Fruit fly (Drosophila melanogaster): ENCODE results near the gene CG7142.

CG7142 gene

DNA sequence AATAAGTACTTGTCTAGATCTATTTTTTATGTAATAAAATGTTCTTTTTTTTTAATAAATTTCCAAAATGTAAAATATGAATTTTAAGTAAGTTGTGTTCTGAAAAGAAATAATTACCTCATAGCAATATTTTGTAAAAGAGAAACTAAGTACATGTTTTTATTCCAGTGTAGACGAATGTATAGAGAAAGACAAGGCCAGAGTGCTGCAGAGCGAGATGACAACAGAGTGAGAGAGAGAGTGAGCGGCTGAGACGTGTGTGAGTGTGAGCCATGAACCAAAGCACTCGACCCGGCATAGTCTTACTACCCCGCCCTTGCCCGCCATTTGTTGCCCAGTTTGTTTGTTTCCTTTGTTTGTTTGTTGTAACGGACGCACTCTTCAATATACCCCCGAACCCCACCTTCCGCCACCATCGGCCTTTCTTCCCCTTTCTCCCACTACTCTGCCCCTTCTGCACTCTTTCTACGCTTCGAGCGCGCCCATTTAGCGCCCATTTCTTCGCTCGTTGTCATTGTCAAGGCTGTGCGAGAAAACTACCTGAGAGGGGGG, 32.1 kb upstream of the CG7142 start (continued):
- TF ChIP-seq Sox102F (GFP tag; optimal IDR thresholded peaks at IDR 0.05) (peak; percentile 58), odd (GFP tag; optimal IDR thresholded peaks at IDR 0.05) (peak; percentile 32), Atf6 (GFP tag; IDR thresholded peaks at IDR 0.05) (no peak), CG2712 (tag; optimal IDR thresholded peaks at IDR 0.05) (peak; percentile 70), ato (GFP tag; IDR thresholded peaks at IDR 0.05; ENCODE audit: partially characterized antibody) (0 out of 2 replicates have a peak, but pooled peaks have one; percentile 41), CG7372 (GFP tag; IDR thresholded peaks at IDR 0.05) (no peak), Six4 (GFP tag; optimal IDR thresholded peaks at IDR 0.05) (no peak), Dll (GFP tag; IDR thresholded peaks at IDR 0.05; ENCODE audit: partially characterized antibody) (no peak), gro (GFP tag; optimal IDR thresholded peaks at IDR 0.05) (no peak), CG8290 (GFP tag; optimal IDR thresholded peaks at IDR 0.05) (no peak), CG8290 (tag; optimal IDR thresholded peaks at IDR 0.05) (peak; percentile 47 to 71), CG2199 (GFP tag; IDR thresholded peaks at IDR 0.05) (0 out of 3 replicates have a peak, but pooled peaks have one; percentile 63), grau (tag; optimal IDR thresholded peaks at IDR 0.05) (peak; percentile 75), fd64A (GFP tag; optimal IDR thresholded peaks at IDR 0.05) (peak; percentile 79), CG6254 (GFP tag; optimal IDR thresholded peaks at IDR 0.05) (peak; percentile 54), lmd (GFP tag; IDR thresholded peaks at IDR 0.05) (no peak), sqz (GFP tag; optimal IDR thresholded peaks at IDR 0.05) (peak; percentile 25), ftz-f1 (GFP tag; optimal IDR thresholded peaks at IDR 0.05) (peak; percentile 83), dysf (GFP tag; IDR thresholded peaks at IDR 0.05) (no peak), CG3407 (GFP tag; optimal IDR thresholded peaks at IDR 0.05) (peak; percentile 86), danr (GFP tag; IDR thresholded peaks at IDR 0.05) (no peak), schlank (tag; optimal IDR thresholded peaks at IDR 0.05) (peak; percentile 40), oc (tag; optimal IDR thresholded peaks at IDR 0.05) (peak; percentile 86), B-H1 (GFP tag; IDR thresholded peaks at IDR 0.05) (no peak), CG15514 (GFP tag; optimal IDR thresholded peaks at IDR 0.05) (peak; percentile 51), CG10654 (GFP tag; optimal IDR thresholded peaks at IDR 0.05) (peak; percentile 45), shn (GFP tag; optimal IDR thresholded peaks at IDR 0.05) (peak; percentile 2), trh (GFP tag; optimal IDR thresholded peaks at IDR 0.05) (peak; percentile 28), Meics (GFP tag; optimal IDR thresholded peaks at IDR 0.05) (peak; percentile 78), CG12942 (GFP tag; optimal IDR thresholded peaks at IDR 0.05) (no peak), D (optimal IDR thresholded peaks at IDR 0.05) (no peak), D (GFP tag; optimal IDR thresholded peaks at IDR 0.05) (peak; percentile 81), Usf (GFP tag; optimal IDR thresholded peaks at IDR 0.05) (no peak), Nf-YC (tag; optimal IDR thresholded peaks at IDR 0.05) (peak; percentile 71), HLH4C (GFP tag; IDR thresholded peaks at IDR 0.05; ENCODE audit: partially characterized antibody) (no peak), ind (GFP tag; optimal IDR thresholded peaks at IDR 0.05) (no peak), klu (GFP tag; IDR thresholded peaks at IDR 0.05) (no peak), CG5953 (GFP tag; IDR thresholded peaks at IDR 0.05) (no peak), CG12219 (GFP tag; optimal IDR thresholded peaks at IDR 0.05) (peak; percentile 43), MTF-1 (GFP tag; optimal IDR thresholded peaks at IDR 0.05; ENCODE audit: borderline replicate concordance) (peak; percentile 73), CG4730 (GFP tag; IDR thresholded peaks at IDR 0.05) (no peak), Blimp-1 (GFP tag; optimal IDR thresholded peaks at IDR 0.05) (peak; percentile 67), az2 (GFP tag; optimal IDR thresholded peaks at IDR 0.05) (peak; percentile 14), nerfin-1 (tag; optimal IDR thresholded peaks at IDR 0.05) (peak; percentile 44), Mrtf (GFP tag; IDR thresholded peaks at IDR 0.05) (0 out of 3 replicates have a peak, but pooled peaks have one; percentile 9), CG6654 (GFP tag; optimal IDR thresholded peaks at IDR 0.05) (no peak), YL-1 (GFP tag; optimal IDR thresholded peaks at IDR 0.05) (no peak), kni (GFP tag; optimal IDR thresholded peaks at IDR 0.05) (peak; percentile 99), Hr51 (GFP tag; optimal IDR thresholded peaks at IDR 0.05) (peak in 1 of 2 experiments; percentile 76), ara (GFP tag; IDR thresholded peaks at IDR 0.05) (peak; percentile 75)
